Worm (Caenorhabditis elegans) whole organism, L1 larva: ENCODE results near the gene dpf-2.

ENCODE experiments used
- C04F5.9 ChIP-seq: sonication (generic microtip); optimal IDR thresholded peaks from 2 replicates; lab custom pipeline; 2016; ENCODE audit warnings: missing genetic modification characterization, missing compliant biosample characterization
- C16A3.4 ChIP-seq: fragments of 150-350 bp; optimal IDR thresholded peaks from 2 replicates; lab custom pipeline; 2014; ENCODE audit warnings: missing biosample characterization, missing genetic modification characterization
- C34B4.2 ChIP-seq: sonication (generic microtip); optimal IDR thresholded peaks from 2 replicates; lab custom pipeline; 2017; ENCODE audit warnings: mild to moderate bottlenecking, missing genetic modification characterization, missing compliant biosample characterization
- Y116A8C.19 ChIP-seq: sonication (generic microtip); optimal IDR thresholded peaks from 2 replicates; lab custom pipeline; 2016; ENCODE audit warnings: missing compliant biosample characterization, missing genetic modification characterization, borderline replicate concordance
- alr-1 ChIP-seq: fragments of 200-800 bp; sonication (Bioruptor generic); optimal IDR thresholded peaks from 2 replicates; lab custom pipeline; 2018; ENCODE audit warnings: borderline replicate concordance, mild to moderate bottlenecking, missing genetic modification characterization, missing compliant biosample characterization
- aly-2 ChIP-seq: fragments of 150-350 bp; optimal IDR thresholded peaks from 2 replicates; lab custom pipeline; 2014; ENCODE audit warnings: missing biosample characterization, missing genetic modification characterization
- ceh-8 ChIP-seq: fragments of 200-800 bp; sonication (Bioruptor generic); optimal IDR thresholded peaks from 2 replicates; lab custom pipeline; 2018; ENCODE audit warnings: mild to moderate bottlenecking, missing genetic modification characterization, moderate library complexity, missing compliant biosample characterization
- ceh-82 ChIP-seq, 3 experiments: fragments of 150-350 bp in 1 of 3; sonication (generic microtip) in 2 of 3; optimal IDR thresholded peaks; 2 replicates each; lab custom pipeline; 2014 to 2017; ENCODE audit warnings: missing biosample characterization in 3 of 3, missing genetic modification characterization in 3 of 3
- dpl-1 ChIP-seq, 3 experiments: fragments of 150-350 bp in 2 of 3; sonication (generic microtip) in 1 of 3; optimal IDR thresholded peaks; 2 replicates each; lab custom pipeline; 2014 to 2017; ENCODE audit warnings: missing biosample characterization in 3 of 3, missing genetic modification characterization in 3 of 3, missing genetic modification reagents in 3 of 3
- dsc-1 ChIP-seq: sonication (generic microtip); optimal IDR thresholded peaks from 2 replicates; lab custom pipeline; 2016; ENCODE audit warnings: mild to moderate bottlenecking, missing genetic modification characterization, missing compliant biosample characterization
- egl-27 ChIP-seq, 2 experiments: fragments of 150-350 bp in 1 of 2; sonication (generic microtip); optimal IDR thresholded peaks; 3 replicates each; lab custom pipeline; 2017 to 2018; ENCODE audit warnings: missing biosample characterization in 2 of 2, missing genetic modification characterization in 2 of 2, missing genetic modification reagents in 2 of 2
- elt-2 ChIP-seq: sonication (generic microtip); optimal IDR thresholded peaks from 2 replicates; lab custom pipeline; 2016; ENCODE audit warnings: missing genetic modification characterization, mild to moderate bottlenecking, inconsistent platforms, missing compliant biosample characterization, missing genetic modification reagents
- fkh-4 ChIP-seq: sonication (generic microtip); optimal IDR thresholded peaks from 2 replicates; lab custom pipeline; 2016; ENCODE audit warnings: missing compliant biosample characterization, missing genetic modification characterization, borderline replicate concordance
- hlh-4 ChIP-seq: sonication (generic microtip); optimal IDR thresholded peaks from 2 replicates; lab custom pipeline; 2016; ENCODE audit warnings: mild to moderate bottlenecking, missing genetic modification characterization, missing compliant biosample characterization
- hpl-2 ChIP-seq: fragments of 150-350 bp; optimal IDR thresholded peaks from 2 replicates; lab custom pipeline; 2014; ENCODE audit warnings: missing biosample characterization, missing genetic modification reagents, missing genetic modification characterization
- isw-1 ChIP-seq: fragments of 200-800 bp; sonication (Bioruptor generic); IDR thresholded peaks from 2 replicates; pipeline ENCODE4 v1.3.6; 2022; ENCODE audit warnings: missing genetic modification characterization, missing compliant biosample characterization
- lin-14 ChIP-seq: fragments of 200-800 bp; sonication (Bioruptor generic); optimal IDR thresholded peaks from 2 replicates; lab custom pipeline; 2018; ENCODE audit warnings: mild to moderate bottlenecking, missing genetic modification characterization, moderate library complexity, missing compliant biosample characterization
- lin-35 ChIP-seq, 2 experiments: fragments of 150-350 bp; optimal IDR thresholded peaks; 2 replicates each; lab custom pipeline; 2014; ENCODE audit warnings: missing biosample characterization in 2 of 2, missing genetic modification characterization in 2 of 2, missing genetic modification reagents in 2 of 2
- lir-3 ChIP-seq: sonication (generic microtip); optimal IDR thresholded peaks from 2 replicates; lab custom pipeline; 2016; ENCODE audit warnings: mild to moderate bottlenecking, missing genetic modification characterization, moderate library complexity, missing compliant biosample characterization; ENCODE audit not compliant: poor library complexity
- lsy-2 ChIP-seq, 2 experiments: fragments of 150-350 bp; optimal IDR thresholded peaks; 2 replicates each; lab custom pipeline; 2014; ENCODE audit warnings: missing biosample characterization in 2 of 2, missing genetic modification characterization in 2 of 2
- mab-9 ChIP-seq: fragments of 200-800 bp; sonication (Bioruptor generic); IDR thresholded peaks from 2 replicates; pipeline ENCODE4 v1.3.6; 2022; ENCODE audit warnings: missing genetic modification reagents, missing genetic modification characterization, missing compliant biosample characterization
- mdl-1 ChIP-seq, 2 experiments: fragments of 150-350 bp; optimal IDR thresholded peaks; 2 replicates each; lab custom pipeline; 2014 to 2017; ENCODE audit warnings: missing biosample characterization in 2 of 2, missing genetic modification characterization in 2 of 2, inconsistent platforms in 1 of 2
- mep-1 ChIP-seq: fragments of 150-350 bp; optimal IDR thresholded peaks from 2 replicates; lab custom pipeline; 2014; ENCODE audit warnings: missing biosample characterization, missing genetic modification characterization
- nhr-19 ChIP-seq: fragments of 200-800 bp; sonication (Bioruptor generic); conservative IDR thresholded peaks from 2 replicates; pipeline ENCODE4 v1.3.6; 2022; ENCODE audit warnings: missing genetic modification characterization, missing compliant biosample characterization
- nhr-20 ChIP-seq: sonication (generic microtip); optimal IDR thresholded peaks from 2 replicates; lab custom pipeline; 2016; ENCODE audit warnings: mild to moderate bottlenecking, missing genetic modification characterization, missing compliant biosample characterization
- nhr-237 ChIP-seq: fragments of 150-350 bp; optimal IDR thresholded peaks from 2 replicates; lab custom pipeline; 2014; ENCODE audit warnings: missing biosample characterization, missing genetic modification characterization
- nhr-28 ChIP-seq: fragments of 150-350 bp; optimal IDR thresholded peaks from 2 replicates; lab custom pipeline; 2014; ENCODE audit warnings: missing biosample characterization, missing genetic modification characterization
- nhr-47 ChIP-seq: sonication (generic microtip); optimal IDR thresholded peaks from 2 replicates; lab custom pipeline; 2016; ENCODE audit warnings: mild to moderate bottlenecking, missing genetic modification characterization, moderate library complexity, missing compliant biosample characterization
- nhr-71 ChIP-seq: sonication (generic microtip); optimal IDR thresholded peaks from 2 replicates; lab custom pipeline; 2016; ENCODE audit warnings: mild to moderate bottlenecking, missing genetic modification characterization, moderate library complexity, missing compliant biosample characterization
- nhr-77 ChIP-seq: fragments of 150-350 bp; optimal IDR thresholded peaks from 2 replicates; lab custom pipeline; 2014; ENCODE audit warnings: missing biosample characterization, missing genetic modification characterization
- nhr-84 ChIP-seq: sonication (generic microtip); optimal IDR thresholded peaks from 2 replicates; lab custom pipeline; 2017; ENCODE audit warnings: missing biosample characterization, missing genetic modification characterization
- nhr-85 ChIP-seq: sonication (generic microtip); peaks from one replicate; lab custom pipeline; 2016; ENCODE audit warnings: missing genetic modification characterization, inconsistent platforms, missing compliant biosample characterization
- nhr-90 ChIP-seq: sonication (generic microtip); optimal IDR thresholded peaks from 2 replicates; lab custom pipeline; 2016; ENCODE audit warnings: mild to moderate bottlenecking, missing genetic modification characterization, missing compliant biosample characterization; ENCODE audit not compliant: poor library complexity
- pax-3 ChIP-seq: fragments of 200-800 bp; sonication (Bioruptor generic); optimal IDR thresholded peaks from 2 replicates; lab custom pipeline; 2018; ENCODE audit warnings: mild to moderate bottlenecking, missing genetic modification characterization, moderate library complexity, missing compliant biosample characterization
- rnt-1 ChIP-seq: sonication (generic microtip); optimal IDR thresholded peaks from 2 replicates; lab custom pipeline; 2016; ENCODE audit warnings: mild to moderate bottlenecking, missing genetic modification characterization, moderate library complexity, missing compliant biosample characterization
- skn-1 ChIP-seq: fragments of 150-350 bp; optimal IDR thresholded peaks from 2 replicates; lab custom pipeline; 2014; ENCODE audit warnings: missing biosample characterization, missing genetic modification characterization
- snu-23 ChIP-seq: sonication (generic microtip); optimal IDR thresholded peaks from 2 replicates; lab custom pipeline; 2016; ENCODE audit warnings: missing genetic modification characterization, missing compliant biosample characterization
- tbx-2 ChIP-seq: sonication (generic microtip); optimal IDR thresholded peaks from 2 replicates; lab custom pipeline; 2016; ENCODE audit warnings: missing genetic modification characterization, missing compliant biosample characterization
- unc-30 ChIP-seq: sonication (generic microtip); optimal IDR thresholded peaks from 2 replicates; lab custom pipeline; 2017; ENCODE audit warnings: missing biosample characterization, missing genetic modification characterization
- unc-62 ChIP-seq: fragments of 150-350 bp; optimal IDR thresholded peaks from 2 replicates; lab custom pipeline; 2014; ENCODE audit warnings: missing biosample characterization, missing genetic modification reagents, missing genetic modification characterization
- unc-86 ChIP-seq: sonication (generic microtip); optimal IDR thresholded peaks from 2 replicates; lab custom pipeline; 2016; ENCODE audit warnings: missing genetic modification characterization, missing compliant biosample characterization
- unc-98 ChIP-seq: fragments of 200-800 bp; sonication (Bioruptor generic); IDR thresholded peaks from 2 replicates; pipeline ENCODE4 v1.3.6; 2022; ENCODE audit warnings: missing genetic modification characterization, missing compliant biosample characterization
- zag-1 ChIP-seq: fragments of 150-350 bp; optimal IDR thresholded peaks from 2 replicates; lab custom pipeline; 2014; ENCODE audit warnings: missing biosample characterization, missing genetic modification characterization

The dpf-2 gene

ce11 chrX:14793198-14793747, 38.4 kb upstream of the dpf-2 start, which contains the start of gene sprr-2:
sprr-2 (plus strand) TSS chrX:14793445.
- TF ChIP-seq nhr-85 (tag; lab: Kevin White, UChicago), result peak; percentile 57
- TF ChIP-seq nhr-71 (tag; lab: Kevin White, UChicago), result peak; percentile 16
- peak; percentile 60 for TF ChIP-seq pax-3
- TF ChIP-seq dsc-1 (tag; lab: Kevin White, UChicago), result peak; percentile 68
- no peak for TF ChIP-seq lin-35 (GFP tag; optimal IDR thresholded peaks at IDR 0.05; lab: Kevin White, UChicago)
- TF ChIP-seq elt-2 (tag; lab: Kevin White, UChicago), result peak; percentile 62
- no peak for TF ChIP-seq nhr-47 (tag; lab: Kevin White, UChicago)
- no peak for TF ChIP-seq unc-62 (GFP tag; lab: Kevin White, UChicago)
- TF ChIP-seq nhr-19 (GFP tag; lab: Robert Waterston, UW), result 0 out of 2 replicates have a peak, but pooled peaks have one; percentile 3
- TF ChIP-seq ceh-82 (tag; optimal IDR thresholded peaks at IDR 0.05; lab: Kevin White, UChicago), result no peak

- no peak for TF ChIP-seq unc-98 (GFP tag; lab: Robert Waterston, UW)
- TF ChIP-seq skn-1, result no peak
- TF ChIP-seq C34B4.2, result no peak
- TF ChIP-seq lin-14 (GFP tag; lab: Kevin White, UChicago), result no peak
- TF ChIP-seq isw-1 (GFP tag; lab: Robert Waterston, UW), result no peak
- no peak for TF ChIP-seq fkh-4 (tag; lab: Kevin White, UChicago)
- TF ChIP-seq mdl-1 (tag; optimal IDR thresholded peaks at IDR 0.05; lab: Kevin White, UChicago), result no peak
- no peak for TF ChIP-seq Y116A8C.19 (tag; lab: Kevin White, UChicago)
- no peak for TF ChIP-seq nhr-77 (tag; lab: Kevin White, UChicago)
- no peak for TF ChIP-seq nhr-28 (tag; lab: Kevin White, UChicago)
- TF ChIP-seq C04F5.9 (tag; lab: Kevin White, UChicago), result no peak
- TF ChIP-seq pax-3, result no peak
- no peak for TF ChIP-seq aly-2
- TF ChIP-seq, all 84 proteins: peak for 0
Observed at ce11 chrX:14794170-14794569, 37.5 kb upstream of the dpf-2 start.

ce11 chrX:14797405-14797804, 34.2 kb upstream of the dpf-2 start:
- peak; percentile 94 for TF ChIP-seq dsc-1 (tag; lab: Kevin White, UChicago)
- TF ChIP-seq unc-98 (GFP tag; lab: Robert Waterston, UW), result no peak
- TF ChIP-seq, all 84 proteins: peak for 1

- TF ChIP-seq Y116A8C.19 (tag; lab: Kevin White, UChicago) (no peak), mep-1 (peak; percentile 26), nhr-237 (tag; lab: Kevin White, UChicago) (no peak), ceh-8 (GFP tag; lab: Kevin White, UChicago) (no peak), unc-86 (no peak), pax-3 (no peak), lir-3 (tag; lab: Kevin White, UChicago) (peak; percentile 11), ceh-82 (tag; optimal IDR thresholded peaks at IDR 0.05; lab: Kevin White, UChicago) (peak in 1 of 3 experiments; percentile 22), unc-30 (no peak), nhr-47 (tag; lab: Kevin White, UChicago) (peak; percentile 51), C34B4.2 (no peak), C04F5.9 (tag; lab: Kevin White, UChicago) (no peak), tbx-2 (tag; lab: Kevin White, UChicago) (peak; percentile 24), egl-27 (tag; optimal IDR thresholded peaks at IDR 0.05; lab: Kevin White, UChicago) (no peak), nhr-84 (tag; lab: Kevin White, UChicago) (no peak), C16A3.4 (tag; lab: Kevin White, UChicago) (peak; percentile 39), lin-14 (GFP tag; lab: Kevin White, UChicago) (peak; percentile 43), rnt-1 (tag; lab: Kevin White, UChicago) (peak; percentile 60), elt-2 (tag; lab: Kevin White, UChicago) (peak; percentile 44), nhr-19 (GFP tag; lab: Robert Waterston, UW) (peak; percentile 35), hlh-4 (tag; lab: Kevin White, UChicago) (no peak), dpl-1 (GFP tag; optimal IDR thresholded peaks at IDR 0.05; lab: Kevin White, UChicago) (no peak), snu-23 (peak; percentile 41), zag-1 (tag; lab: Kevin White, UChicago) (no peak), mab-9 (GFP tag; lab: Robert Waterston, UW) (no peak), hpl-2 (GFP tag; lab: Kevin White, UChicago) (no peak), lsy-2 (tag; optimal IDR thresholded peaks at IDR 0.05; lab: Kevin White, UChicago) (peak; percentile 11 to 44), dsc-1 (tag; lab: Kevin White, UChicago) (peak; percentile 18), mdl-1 (tag; optimal IDR thresholded peaks at IDR 0.05; lab: Kevin White, UChicago) (peak in 1 of 2 experiments; percentile 39), isw-1 (GFP tag; lab: Robert Waterston, UW) (no peak), alr-1 (tag; lab: Kevin White, UChicago) (no peak), nhr-90 (tag; lab: Kevin White, UChicago) (peak; percentile 54), nhr-20 (peak; percentile 37)
Observed at ce11 chrX:14804706-14805105, 26.9 kb upstream of the dpf-2 start.
